Worm (Caenorhabditis elegans) whole organism, L3 larva: ENCODE measurements around the gene papl-1.
A peak's percentile ranks its signal among the peaks of the same experiment; 100 is the strongest.

Experiments used
- R02D3.7 ChIP-seq: fragments of 150-350 bp; optimal IDR thresholded peaks from 2 replicates; lab custom pipeline; 2014; ENCODE audit warnings: missing biosample characterization, missing genetic modification characterization
- ceh-28 ChIP-seq: fragments of 150-350 bp; optimal IDR thresholded peaks from 2 replicates; lab custom pipeline; 2014; ENCODE audit warnings: missing biosample characterization, missing genetic modification reagents, missing genetic modification characterization
- ceh-82 ChIP-seq: fragments of 150-350 bp; optimal IDR thresholded peaks from 2 replicates; lab custom pipeline; 2014; ENCODE audit warnings: missing biosample characterization, missing genetic modification characterization
- ceh-9 ChIP-seq: sonication (generic microtip); optimal IDR thresholded peaks from 2 replicates; lab custom pipeline; 2018; ENCODE audit warnings: missing biosample characterization, missing genetic modification characterization
- daf-12 ChIP-seq: fragments of 150-350 bp; optimal IDR thresholded peaks from 2 replicates; lab custom pipeline; 2014; ENCODE audit warnings: missing biosample characterization, missing genetic modification reagents, missing genetic modification characterization
- egl-27 ChIP-seq: sonication (generic microtip); optimal IDR thresholded peaks from 4 replicates; lab custom pipeline; 2017; ENCODE audit warnings: missing biosample characterization, missing genetic modification reagents, missing genetic modification characterization
- elt-2 ChIP-seq: sonication (generic microtip); optimal IDR thresholded peaks from 2 replicates; lab custom pipeline; 2016; ENCODE audit warnings: missing genetic modification reagents, mild to moderate bottlenecking, missing genetic modification characterization, missing compliant biosample characterization
- eor-1 ChIP-seq, 2 experiments: fragments of 150-350 bp; optimal IDR thresholded peaks; 2 replicates each; lab custom pipeline; 2014 to 2018; ENCODE audit warnings: missing biosample characterization in 2 of 2, missing genetic modification characterization in 2 of 2
- fkh-10 ChIP-seq: sonication (generic microtip); optimal IDR thresholded peaks from 2 replicates; lab custom pipeline; 2017; ENCODE audit warnings: missing biosample characterization, missing genetic modification reagents, missing genetic modification characterization
- fos-1 ChIP-seq: fragments of 150-350 bp; optimal IDR thresholded peaks from 2 replicates; lab custom pipeline; 2014; ENCODE audit warnings: missing biosample characterization, missing genetic modification characterization
- hmg-11 ChIP-seq: sonication (generic microtip); optimal IDR thresholded peaks from 2 replicates; lab custom pipeline; 2016; ENCODE audit warnings: missing genetic modification characterization, missing compliant biosample characterization
- jun-1 ChIP-seq: fragments of 150-350 bp; optimal IDR thresholded peaks from 2 replicates; lab custom pipeline; 2014; ENCODE audit warnings: missing biosample characterization, missing genetic modification reagents, missing genetic modification characterization
- lin-15B ChIP-seq: fragments of 150-350 bp; optimal IDR thresholded peaks from 2 replicates; lab custom pipeline; 2014; ENCODE audit warnings: missing biosample characterization, missing genetic modification characterization
- lin-39 ChIP-seq: fragments of 150-350 bp; optimal IDR thresholded peaks from 2 replicates; lab custom pipeline; 2018; ENCODE audit warnings: missing biosample characterization, missing genetic modification reagents, missing genetic modification characterization
- lsy-12 ChIP-seq: sonication (generic microtip); optimal IDR thresholded peaks from 2 replicates; lab custom pipeline; 2016; ENCODE audit warnings: mild to moderate bottlenecking, missing genetic modification characterization, missing compliant biosample characterization
- mdl-1 ChIP-seq: fragments of 150-350 bp; optimal IDR thresholded peaks from 2 replicates; lab custom pipeline; 2014; ENCODE audit warnings: missing biosample characterization, missing genetic modification characterization
- mml-1 ChIP-seq: fragments of 150-350 bp; sonication (generic microtip); optimal IDR thresholded peaks from 3 replicates; lab custom pipeline; 2014; ENCODE audit warnings: missing biosample characterization, missing genetic modification characterization
- nfya-1 ChIP-seq: sonication (generic microtip); optimal IDR thresholded peaks from 2 replicates; lab custom pipeline; 2017; ENCODE audit warnings: missing genetic modification characterization, mild to moderate bottlenecking, missing compliant biosample characterization, antibody characterized with exemption, moderate library complexity; ENCODE audit not compliant: insufficient read depth
- nhr-11 ChIP-seq: fragments of 150-350 bp; optimal IDR thresholded peaks from 2 replicates; lab custom pipeline; 2014; ENCODE audit warnings: missing biosample characterization, missing genetic modification characterization
- nhr-23 ChIP-seq: fragments of 150-350 bp; optimal IDR thresholded peaks from 2 replicates; lab custom pipeline; 2014; ENCODE audit warnings: missing biosample characterization, missing genetic modification reagents, missing genetic modification characterization
- nhr-237 ChIP-seq: fragments of 150-350 bp; optimal IDR thresholded peaks from 2 replicates; lab custom pipeline; 2014; ENCODE audit warnings: missing biosample characterization, missing genetic modification characterization
- nhr-25 ChIP-seq: sonication (generic microtip); optimal IDR thresholded peaks from 2 replicates; lab custom pipeline; 2017; ENCODE audit warnings: missing biosample characterization, missing genetic modification characterization
- nhr-43 ChIP-seq: sonication (generic microtip); optimal IDR thresholded peaks from 2 replicates; lab custom pipeline; 2016; ENCODE audit warnings: mild to moderate bottlenecking, missing genetic modification characterization, missing compliant biosample characterization; ENCODE audit not compliant: poor library complexity, severe bottlenecking
- nhr-67 ChIP-seq: fragments of 150-350 bp; optimal IDR thresholded peaks from 2 replicates; lab custom pipeline; 2014; ENCODE audit warnings: missing biosample characterization, missing genetic modification characterization
- nhr-76 ChIP-seq: fragments of 150-350 bp; sonication (generic microtip); optimal IDR thresholded peaks from 5 replicates; lab custom pipeline; 2014; ENCODE audit warnings: missing biosample characterization, missing genetic modification characterization
- nhr-77 ChIP-seq: fragments of 150-350 bp; optimal IDR thresholded peaks from 2 replicates; lab custom pipeline; 2014; ENCODE audit warnings: missing biosample characterization, missing genetic modification characterization
- pha-4 ChIP-seq: fragments of 150-350 bp; optimal IDR thresholded peaks from 2 replicates; lab custom pipeline; 2014; ENCODE audit warnings: missing biosample characterization, missing genetic modification reagents, missing genetic modification characterization
- pqm-1 ChIP-seq: fragments of 150-350 bp; optimal IDR thresholded peaks from 2 replicates; lab custom pipeline; 2017; ENCODE audit warnings: missing biosample characterization, missing genetic modification characterization, inconsistent platforms
- sea-2 ChIP-seq: fragments of 150-350 bp; sonication (generic microtip); optimal IDR thresholded peaks from 4 replicates; lab custom pipeline; 2014; ENCODE audit warnings: missing biosample characterization, missing genetic modification reagents, missing genetic modification characterization
- snpc-4 ChIP-seq: fragments of 150-350 bp; optimal IDR thresholded peaks from 2 replicates; lab custom pipeline; 2014; ENCODE audit warnings: missing biosample characterization, missing genetic modification characterization
- tbx-2 ChIP-seq: sonication (generic microtip); optimal IDR thresholded peaks from 2 replicates; lab custom pipeline; 2016; ENCODE audit warnings: mild to moderate bottlenecking, missing genetic modification characterization, missing compliant biosample characterization
- unc-39 ChIP-seq: sonication (generic microtip); optimal IDR thresholded peaks from 4 replicates; lab custom pipeline; 2017; ENCODE audit warnings: missing biosample characterization, missing genetic modification characterization
- zag-1 ChIP-seq: fragments of 150-350 bp; optimal IDR thresholded peaks from 2 replicates; lab custom pipeline; 2014; ENCODE audit warnings: missing biosample characterization, missing genetic modification characterization
- ztf-11 ChIP-seq: fragments of 150-350 bp; optimal IDR thresholded peaks from 2 replicates; lab custom pipeline; 2014; ENCODE audit warnings: missing biosample characterization, missing genetic modification characterization

The papl-1 gene

ce11 chrV:12786340-12786739 is 26.8 kb upstream of the papl-1 start:
- TF ChIP-seq unc-39 (no peak), egl-27 (tag; lab: Kevin White, UChicago) (no peak), snpc-4 (no peak), fos-1 (tag; lab: Kevin White, UChicago) (no peak), nhr-67 (tag; lab: Kevin White, UChicago) (no peak), eor-1 (tag; optimal IDR thresholded peaks at IDR 0.05; lab: Kevin White, UChicago) (no peak)

ce11 chrV:12784861-12785260 is 25.3 kb upstream of the papl-1 start, which contains the start of gene sre-20:
sre-20 (minus strand) TSS chrV:12784961.
- no peak for TF ChIP-seq nhr-25 (tag; lab: Kevin White, UChicago)
- no peak for TF ChIP-seq nhr-67 (tag; lab: Kevin White, UChicago)
- TF ChIP-seq nhr-77 (tag; lab: Kevin White, UChicago) = no peak
- no peak for TF ChIP-seq pha-4 (tag; lab: Kevin White, UChicago)
- no peak for TF ChIP-seq elt-2 (tag; lab: Kevin White, UChicago)
- TF ChIP-seq unc-39 = no peak
- TF ChIP-seq nhr-76 = no peak
- TF ChIP-seq mdl-1 = no peak
- no peak for TF ChIP-seq sea-2 (GFP tag; lab: Kevin White, UChicago)
- TF ChIP-seq nhr-23 (tag; lab: Kevin White, UChicago) = no peak
- no peak for TF ChIP-seq R02D3.7 (tag; lab: Kevin White, UChicago)
- TF ChIP-seq lin-39 (tag; lab: Kevin White, UChicago) = no peak
- TF ChIP-seq eor-1 (tag; optimal IDR thresholded peaks at IDR 0.05; lab: Kevin White, UChicago) = no peak
- TF ChIP-seq tbx-2 (tag; lab: Kevin White, UChicago) = no peak
- TF ChIP-seq hmg-11 (tag; lab: Kevin White, UChicago) = no peak
- TF ChIP-seq lin-15B (tag; lab: Kevin White, UChicago) = no peak
- no peak for TF ChIP-seq daf-12 (tag; lab: Kevin White, UChicago)
- TF ChIP-seq mml-1 (tag; lab: Kevin White, UChicago) = no peak
- TF ChIP-seq ztf-11 (tag; lab: Kevin White, UChicago) = no peak

ce11 chrV:12780248-12780647 is 20.7 kb upstream of the papl-1 start:
- peak; percentile 35 for TF ChIP-seq ceh-82 (tag; lab: Kevin White, UChicago)
- TF ChIP-seq zag-1 (tag; lab: Kevin White, UChicago) = no peak
- TF ChIP-seq pha-4 (tag; lab: Kevin White, UChicago) = peak; percentile 33
- TF ChIP-seq nhr-43 = peak; percentile 29
- peak; percentile 49 for TF ChIP-seq nfya-1 (tag; lab: Kevin White, UChicago)
- TF ChIP-seq lsy-12 (tag; lab: Kevin White, UChicago) = peak; percentile 57
- TF ChIP-seq elt-2 (tag; lab: Kevin White, UChicago) = peak; percentile 28
- TF ChIP-seq hmg-11 (tag; lab: Kevin White, UChicago) = peak; percentile 64
- TF ChIP-seq lin-39 (tag; lab: Kevin White, UChicago) = peak; percentile 1
- peak; percentile 22 for TF ChIP-seq tbx-2 (tag; lab: Kevin White, UChicago)
- TF ChIP-seq sea-2 (GFP tag; lab: Kevin White, UChicago) = no peak
- TF ChIP-seq mml-1 (tag; lab: Kevin White, UChicago) = no peak
- TF ChIP-seq ceh-9 (tag; lab: Kevin White, UChicago) = no peak
- peak; percentile 7 for TF ChIP-seq pqm-1 (tag; lab: Kevin White, UChicago)
- no peak for TF ChIP-seq ztf-11 (tag; lab: Kevin White, UChicago)

DNA sequence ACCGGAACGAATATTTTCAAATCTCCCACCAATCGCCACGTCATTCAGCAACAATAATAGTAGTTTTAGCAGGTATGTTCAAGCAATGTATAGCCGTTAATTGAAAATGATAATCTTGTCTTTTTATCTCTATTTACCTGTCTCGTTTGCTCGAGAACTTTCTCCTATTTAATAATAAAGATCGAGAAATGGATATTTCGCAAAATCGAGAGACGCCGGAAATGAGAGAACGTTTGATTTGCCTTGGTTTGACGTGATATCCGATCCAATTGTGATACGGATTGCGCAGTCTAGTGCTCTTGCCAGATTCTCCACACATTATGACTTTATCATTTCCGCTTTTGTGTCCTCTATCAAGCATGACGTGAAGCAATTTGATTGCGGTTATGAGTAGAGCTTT is 14.3 kb upstream of the papl-1 start:
- TF ChIP-seq lin-15B (tag; lab: Kevin White, UChicago) (no peak), nhr-11 (tag; lab: Kevin White, UChicago) (no peak), jun-1 (tag; lab: Kevin White, UChicago) (no peak), nfya-1 (tag; lab: Kevin White, UChicago) (no peak), nhr-67 (tag; lab: Kevin White, UChicago) (no peak), ztf-11 (tag; lab: Kevin White, UChicago) (no peak), nhr-23 (tag; lab: Kevin White, UChicago) (no peak), ceh-28 (tag; lab: Kevin White, UChicago) (no peak), lsy-12 (tag; lab: Kevin White, UChicago) (no peak), nhr-25 (tag; lab: Kevin White, UChicago) (no peak), fkh-10 (no peak), sea-2 (GFP tag; lab: Kevin White, UChicago) (no peak), nhr-237 (tag; lab: Kevin White, UChicago) (no peak), elt-2 (tag; lab: Kevin White, UChicago) (no peak), unc-39 (no peak), tbx-2 (tag; lab: Kevin White, UChicago) (no peak)
- TF ChIP-seq, all 47 proteins: peak for 0
